Worm (Caenorhabditis elegans): ENCODE results near the gene fig-1.

The fig-1 gene

ce11 chrV:10967594-10968273 lies 13.3 kb downstream of the fig-1 start (continued):
- TF ChIP-seq hsf-1 (GFP tag; IDR thresholded peaks at IDR 0.05) (no peak), tbp1 (GFP tag; optimal IDR thresholded peaks at IDR 0.05) (no peak), nhr-27 (tag; optimal IDR thresholded peaks at IDR 0.05) (no peak), let-526 (GFP tag; IDR thresholded peaks at IDR 0.05) (no peak), nfya-1 (tag; optimal IDR thresholded peaks at IDR 0.05; ENCODE audit: borderline replicate concordance, insufficient read depth) (no peak), lsl-1 (GFP tag; optimal IDR thresholded peaks at IDR 0.05) (no peak), Y67H2A.10 (GFP tag; conservative IDR thresholded peaks at IDR 0.05) (no peak), rpc-1 (optimal IDR thresholded peaks at IDR 0.05) (no peak), rpc-1 (tag; optimal IDR thresholded peaks at IDR 0.05) (no peak), Y95B8A.8 (GFP tag; IDR thresholded peaks at IDR 0.05) (peak; percentile 37; the same call in 1 of the 2 replicates), F57A8.1 (GFP tag; optimal IDR thresholded peaks at IDR 0.05) (no peak), lsy-27 (tag; optimal IDR thresholded peaks at IDR 0.05; ENCODE audit: borderline replicate concordance, insufficient read depth) (no peak), nhr-179 (tag; optimal IDR thresholded peaks at IDR 0.05) (no peak), ceh-79 (tag; optimal IDR thresholded peaks at IDR 0.05) (no peak), T26A5.8 (tag; optimal IDR thresholded peaks at IDR 0.05) (no peak), ztf-28 (GFP tag; IDR thresholded peaks at IDR 0.05) (no peak), Y56A3A.18 (GFP tag; IDR thresholded peaks at IDR 0.05) (peak; percentile 39; the same call in 1 of the 2 replicates), hmg-20 (GFP tag; IDR thresholded peaks at IDR 0.05) (no peak), B0035.1 (tag; optimal IDR thresholded peaks at IDR 0.05) (no peak), ztf-18 (tag; optimal IDR thresholded peaks at IDR 0.05) (no peak), F49E8.2 (tag; optimal IDR thresholded peaks at IDR 0.05; ENCODE audit: insufficient read depth) (peak; percentile 83), lin-26 (GFP tag; IDR thresholded peaks at IDR 0.05) (peak; percentile 17; the same call in 1 of the 2 replicates), ZK185.1 (tag; optimal IDR thresholded peaks at IDR 0.05; ENCODE audit: poor library complexity, severe bottlenecking) (peak; percentile 27), xnd-1 (tag; optimal IDR thresholded peaks at IDR 0.05) (no peak), egrh-3 (GFP tag; IDR thresholded peaks at IDR 0.05) (no peak), somi-1 (GFP tag; optimal IDR thresholded peaks at IDR 0.05) (no peak), F52B5.7 (tag; optimal IDR thresholded peaks at IDR 0.05) (no peak), Y53F4B.3 (GFP tag; IDR thresholded peaks at IDR 0.05) (no peak), F10E7.11 (tag; optimal IDR thresholded peaks at IDR 0.05) (no peak), ceh-40 (GFP tag; IDR thresholded peaks at IDR 0.05) (no peak), mxl-1 (tag; optimal IDR thresholded peaks at IDR 0.05) (no peak), ztf-22 (GFP tag; optimal IDR thresholded peaks at IDR 0.05) (peak; percentile 41), him-1 (tag; optimal IDR thresholded peaks at IDR 0.05) (peak; percentile 76), snpc-4 (GFP tag; optimal IDR thresholded peaks at IDR 0.05) (no peak), snpc-4 (tag; optimal IDR thresholded peaks at IDR 0.05) (peak in 1 of 4 experiments; percentile 51), F39B2.1 (GFP tag; IDR thresholded peaks at IDR 0.05) (peak; percentile 56; the same call in 1 of the 2 replicates), nhr-120 (GFP tag; IDR thresholded peaks at IDR 0.05) (0 out of 2 replicates have a peak, but pooled peaks have one; percentile 10), athp-1 (tag; optimal IDR thresholded peaks at IDR 0.05) (peak; percentile 24), ceh-100 (GFP tag; IDR thresholded peaks at IDR 0.05) (0 out of 2 replicates have a peak, but pooled peaks have one; percentile 18), mel-28 (tag; optimal IDR thresholded peaks at IDR 0.05; ENCODE audit: borderline replicate concordance) (no peak), zim-3 (tag; optimal IDR thresholded peaks at IDR 0.05) (no peak), lin-54 (GFP tag; optimal IDR thresholded peaks at IDR 0.05) (peak; percentile 47), sea-2 (GFP tag; IDR thresholded peaks at IDR 0.05) (no peak), cebp-2 (GFP tag; IDR thresholded peaks at IDR 0.05) (no peak), bed-2 (GFP tag; IDR thresholded peaks at IDR 0.05) (no peak), hlh-12 (tag; optimal IDR thresholded peaks at IDR 0.05) (no peak), nfya-2 (GFP tag; IDR thresholded peaks at IDR 0.05) (no peak), attf-6 (GFP tag; IDR thresholded peaks at IDR 0.05) (0 out of 2 replicates have a peak, but pooled peaks have one; percentile 13)
